Worm (Caenorhabditis elegans) whole organism, midembryonic: ENCODE results near the gene nhr-270.

Source experiments
- T22C8.4 ChIP-seq: fragments of 200-800 bp; sonication (Bioruptor generic); IDR thresholded peaks from 2 replicates; pipeline ENCODE4 v1.3.6; 2022; ENCODE audit warnings: missing genetic modification characterization, missing compliant biosample characterization
- flt-1 ChIP-seq: fragments of 200-800 bp; sonication (Bioruptor generic); IDR thresholded peaks from 2 replicates; pipeline ENCODE4 v1.3.6; 2022; ENCODE audit warnings: missing genetic modification characterization, missing compliant biosample characterization
- klf-2 ChIP-seq: fragments of 200-800 bp; sonication (Bioruptor generic); conservative IDR thresholded peaks from 2 replicates; pipeline ENCODE4 v1.3.6; 2022; ENCODE audit warnings: missing genetic modification reagents, missing genetic modification characterization, missing compliant biosample characterization
- ref-1 ChIP-seq: fragments of 200-800 bp; sonication (Bioruptor generic); conservative IDR thresholded peaks from 2 replicates; pipeline ENCODE4 v1.3.6; 2022; ENCODE audit warnings: missing genetic modification reagents, missing genetic modification characterization, missing compliant biosample characterization
- tab-1 ChIP-seq: fragments of 200-800 bp; sonication (Bioruptor generic); IDR thresholded peaks from 2 replicates; pipeline ENCODE4 v1.3.6; 2022; ENCODE audit warnings: missing genetic modification characterization, missing compliant biosample characterization
- ztf-23 ChIP-seq: fragments of 200-800 bp; sonication (Bioruptor generic); IDR thresholded peaks from 2 replicates; pipeline ENCODE4 v1.3.6; 2022; ENCODE audit warnings: missing genetic modification reagents, missing genetic modification characterization, missing compliant biosample characterization
- ztf-29 ChIP-seq: fragments of 200-800 bp; sonication (Bioruptor generic); IDR thresholded peaks from 2 replicates; pipeline ENCODE4 v1.3.6; 2022; ENCODE audit warnings: missing genetic modification reagents, missing genetic modification characterization, missing compliant biosample characterization

DNA sequence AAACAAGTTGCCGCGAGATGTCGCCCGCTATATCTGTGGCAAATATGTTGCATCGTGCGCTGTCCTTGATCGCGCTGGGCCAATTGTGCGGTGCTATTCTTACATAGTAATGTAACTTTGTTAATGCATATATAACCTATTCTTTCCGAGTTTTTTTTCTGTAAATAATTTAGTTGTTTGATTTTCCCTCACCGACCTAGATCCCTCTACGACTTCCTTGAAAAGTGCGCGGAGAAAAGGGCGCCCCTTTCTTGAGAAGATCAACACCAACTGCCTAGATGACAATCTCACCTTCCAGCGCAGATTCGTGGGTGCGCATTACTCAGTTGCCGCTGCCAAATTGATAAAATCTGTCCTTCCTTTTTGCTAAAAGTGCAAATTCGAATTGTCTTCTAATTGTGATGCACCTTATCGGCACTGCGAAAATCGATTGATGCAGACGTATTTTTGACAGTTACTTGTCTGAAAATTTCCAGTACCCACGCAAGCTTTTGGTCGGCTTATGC, 2.9 kb downstream of the nhr-270 start:
- TF ChIP-seq ref-1: no peak
- no peak for TF ChIP-seq flt-1 (GFP tag; lab: Robert Waterston, UW)
- no peak for TF ChIP-seq T22C8.4 (GFP tag; lab: Robert Waterston, UW)
- TF ChIP-seq klf-2: no peak
- TF ChIP-seq ztf-23: no peak
- TF ChIP-seq tab-1 (GFP tag; lab: Robert Waterston, UW): no peak
- no peak for TF ChIP-seq ztf-29
